Worm (Caenorhabditis elegans): ENCODE results near the gene F13C5.5.

DNA sequence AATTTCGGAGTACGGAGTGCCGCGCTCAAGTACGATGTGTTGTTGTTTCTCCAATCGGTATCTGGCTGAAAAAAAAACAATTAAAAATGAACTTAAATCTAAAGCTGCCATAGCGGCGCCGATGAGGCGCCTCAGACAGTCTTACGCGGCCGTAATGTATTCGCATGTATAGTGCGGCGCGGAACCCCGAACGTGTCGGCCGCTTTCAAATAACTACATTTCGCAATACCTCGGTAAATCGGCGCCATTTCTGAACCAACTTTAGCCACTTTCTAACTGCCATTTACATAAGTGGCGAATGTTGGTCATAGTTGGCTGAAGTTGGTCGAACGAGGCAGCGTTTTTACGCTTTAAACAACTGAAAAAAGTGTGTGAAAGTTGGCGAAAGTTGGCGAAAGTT, 4.5 kb upstream of the F13C5.5 start:
- TF ChIP-seq nhr-237 (tag; optimal IDR thresholded peaks at IDR 0.05), result no peak
- TF ChIP-seq lin-13 (tag; optimal IDR thresholded peaks at IDR 0.05), result no peak
- no peak for TF ChIP-seq nhr-28 (tag; optimal IDR thresholded peaks at IDR 0.05)
- TF ChIP-seq mab-5 (tag; optimal IDR thresholded peaks at IDR 0.05), result no peak
- TF ChIP-seq nhr-12 (tag; optimal IDR thresholded peaks at IDR 0.05), result no peak
- no peak for TF ChIP-seq unc-62 (GFP tag; optimal IDR thresholded peaks at IDR 0.05)
- TF ChIP-seq snpc-4 (tag; optimal IDR thresholded peaks at IDR 0.05), result no peak
- no peak for TF ChIP-seq nhr-76 (tag; optimal IDR thresholded peaks at IDR 0.05)
- no peak for TF ChIP-seq zip-8 (tag; optimal IDR thresholded peaks at IDR 0.05)
- no peak for TF ChIP-seq ceh-83 (GFP tag; optimal IDR thresholded peaks at IDR 0.05)
- no peak for TF ChIP-seq unc-39 (tag; optimal IDR thresholded peaks at IDR 0.05)
- TF ChIP-seq bed-3 (GFP tag; optimal IDR thresholded peaks at IDR 0.05), result no peak
- no peak for TF ChIP-seq elt-3 (tag; optimal IDR thresholded peaks at IDR 0.05)

All from whole organism, mixed stage, embryonic.